Worm (Caenorhabditis elegans): ENCODE results near the gene F09F9.3.

The F09F9.3 gene

ce11 chrX:4140755-4141417 lies 20.1 kb upstream of the F09F9.3 start:
- peak; percentile 58 for TF ChIP-seq crh-2 (tag; optimal IDR thresholded peaks at IDR 0.05)
- TF ChIP-seq sma-9 (GFP tag; optimal IDR thresholded peaks at IDR 0.05) = peak; percentile 45
- TF ChIP-seq sma-9 (tag; optimal IDR thresholded peaks at IDR 0.05) = no peak
- peak; percentile 30 for TF ChIP-seq fos-1 (tag; optimal IDR thresholded peaks at IDR 0.05)
- TF ChIP-seq nhr-77 (tag; optimal IDR thresholded peaks at IDR 0.05) = no peak
- TF ChIP-seq nhr-21 (tag; optimal IDR thresholded peaks at IDR 0.05) = peak; percentile 61
- TF ChIP-seq lsy-2 (tag; optimal IDR thresholded peaks at IDR 0.05) = peak in 1 of 2 experiments; percentile 14
- TF ChIP-seq unc-62 (GFP tag; optimal IDR thresholded peaks at IDR 0.05) = no peak
- TF ChIP-seq gmeb-1 (tag; optimal IDR thresholded peaks at IDR 0.05) = peak; percentile 3
- TF ChIP-seq sma-3 (GFP tag; optimal IDR thresholded peaks at IDR 0.05) = peak; percentile 46
- TF ChIP-seq dmd-4 (tag; optimal IDR thresholded peaks at IDR 0.05) = no peak
- TF ChIP-seq nhr-129 (tag; optimal IDR thresholded peaks at IDR 0.05) = peak; percentile 79
- TF ChIP-seq nhr-6 (tag; optimal IDR thresholded peaks at IDR 0.05) = peak; percentile 39
- TF ChIP-seq nhr-25 (tag; optimal IDR thresholded peaks at IDR 0.05) = peak; percentile 41
- peak; percentile 59 for TF ChIP-seq ztf-4 (tag; optimal IDR thresholded peaks at IDR 0.05)
- TF ChIP-seq ama-1 (optimal IDR thresholded peaks at IDR 0.05) = peak; percentile 13
- no peak for TF ChIP-seq nhr-11 (tag; optimal IDR thresholded peaks at IDR 0.05)
- no peak for TF ChIP-seq mbf-1 (tag; optimal IDR thresholded peaks at IDR 0.05)

- peak; percentile 80 for TF ChIP-seq nhr-129 (tag; optimal IDR thresholded peaks at IDR 0.05)
- no peak for TF ChIP-seq elt-1 (tag; optimal IDR thresholded peaks at IDR 0.05)
- no peak for TF ChIP-seq ztf-4 (tag; optimal IDR thresholded peaks at IDR 0.05)
- TF ChIP-seq lsy-2 (tag; optimal IDR thresholded peaks at IDR 0.05) = no peak
- peak; percentile 0 for TF ChIP-seq F13H6.1 (tag; optimal IDR thresholded peaks at IDR 0.05)
- no peak for TF ChIP-seq mbf-1 (tag; optimal IDR thresholded peaks at IDR 0.05)
- no peak for TF ChIP-seq ztf-1 (GFP tag; conservative IDR thresholded peaks at IDR 0.05)
- no peak for TF ChIP-seq lin-13 (GFP tag; optimal IDR thresholded peaks at IDR 0.05)
- TF ChIP-seq C34F6.9 (tag; optimal IDR thresholded peaks at IDR 0.05) = peak; percentile 31
- TF ChIP-seq nhr-23 (tag; optimal IDR thresholded peaks at IDR 0.05) = no peak
- TF ChIP-seq blmp-1 (tag; optimal IDR thresholded peaks at IDR 0.05; ENCODE audit: insufficient read depth) = no peak
- TF ChIP-seq ceh-16 (tag; optimal IDR thresholded peaks at IDR 0.05) = no peak
- TF ChIP-seq egl-27 (tag; optimal IDR thresholded peaks at IDR 0.05) = no peak
- TF ChIP-seq ama-1 (optimal IDR thresholded peaks at IDR 0.05) = peak; percentile 39
- TF ChIP-seq fos-1 (tag; optimal IDR thresholded peaks at IDR 0.05) = peak; percentile 16
- no peak for TF ChIP-seq zag-1 (tag; optimal IDR thresholded peaks at IDR 0.05)
- TF ChIP-seq mab-5 (tag; optimal IDR thresholded peaks at IDR 0.05) = no peak
- peak; percentile 53 for TF ChIP-seq sma-9 (GFP tag; optimal IDR thresholded peaks at IDR 0.05)
- no peak for TF ChIP-seq sma-9 (tag; optimal IDR thresholded peaks at IDR 0.05)
- TF ChIP-seq crh-2 (tag; optimal IDR thresholded peaks at IDR 0.05) = peak; percentile 29
- no peak for TF ChIP-seq unc-62 (GFP tag; optimal IDR thresholded peaks at IDR 0.05)
- TF ChIP-seq nhr-25 (tag; optimal IDR thresholded peaks at IDR 0.05) = no peak
- peak in 1 of 2 experiments; percentile 11 for TF ChIP-seq mdl-1 (tag; optimal IDR thresholded peaks at IDR 0.05)
Measured at ce11 chrX:4139593-4140565, 19.0 kb upstream of the F09F9.3 start, which contains the start of gene ZK470.4. Gene ZK470.4 (minus strand): TSS chrX:4139767.

ce11 chrX:4138413-4139193 lies 17.8 kb upstream of the F09F9.3 start:
- TF ChIP-seq elt-3 (tag; optimal IDR thresholded peaks at IDR 0.05) (no peak), crh-2 (tag; optimal IDR thresholded peaks at IDR 0.05) (no peak), mab-5 (tag; optimal IDR thresholded peaks at IDR 0.05) (no peak), nhr-11 (tag; optimal IDR thresholded peaks at IDR 0.05) (no peak), sma-9 (GFP tag; optimal IDR thresholded peaks at IDR 0.05) (peak; percentile 50), sma-9 (tag; optimal IDR thresholded peaks at IDR 0.05) (no peak), ztf-1 (GFP tag; conservative IDR thresholded peaks at IDR 0.05) (no peak), peb-1 (tag; optimal IDR thresholded peaks at IDR 0.05) (no peak), ztf-4 (tag; optimal IDR thresholded peaks at IDR 0.05) (peak; percentile 12), fos-1 (tag; optimal IDR thresholded peaks at IDR 0.05) (no peak), lin-39 (tag; optimal IDR thresholded peaks at IDR 0.05) (no peak), F13H6.1 (tag; optimal IDR thresholded peaks at IDR 0.05) (no peak), mdl-1 (tag; optimal IDR thresholded peaks at IDR 0.05) (peak in 1 of 2 experiments; percentile 27), ama-1 (optimal IDR thresholded peaks at IDR 0.05) (no peak), nhr-6 (tag; optimal IDR thresholded peaks at IDR 0.05) (no peak), dmd-4 (tag; optimal IDR thresholded peaks at IDR 0.05) (no peak), nhr-237 (tag; optimal IDR thresholded peaks at IDR 0.05) (no peak), ztf-11 (tag; optimal IDR thresholded peaks at IDR 0.05) (no peak), lin-13 (GFP tag; optimal IDR thresholded peaks at IDR 0.05) (no peak), nhr-77 (tag; optimal IDR thresholded peaks at IDR 0.05) (no peak), snpc-4 (tag; optimal IDR thresholded peaks at IDR 0.05) (no peak), aly-2 (tag; optimal IDR thresholded peaks at IDR 0.05) (no peak), elt-1 (tag; optimal IDR thresholded peaks at IDR 0.05) (no peak), mbf-1 (tag; optimal IDR thresholded peaks at IDR 0.05) (no peak), unc-55 (GFP tag; optimal IDR thresholded peaks at IDR 0.05) (no peak), lin-11 (tag; optimal IDR thresholded peaks at IDR 0.05) (no peak), nhr-23 (tag; optimal IDR thresholded peaks at IDR 0.05) (no peak), nhr-21 (tag; optimal IDR thresholded peaks at IDR 0.05) (peak; percentile 59), nhr-25 (tag; optimal IDR thresholded peaks at IDR 0.05) (peak; percentile 50), sma-3 (GFP tag; optimal IDR thresholded peaks at IDR 0.05) (peak; percentile 60), ceh-82 (tag; optimal IDR thresholded peaks at IDR 0.05) (no peak), skn-1 (tag; optimal IDR thresholded peaks at IDR 0.05) (no peak)
